Fruit fly (Drosophila melanogaster): ENCODE data around the gene Spg7.
A peak's percentile ranks its signal among the peaks of the same experiment; 100 is the strongest.

Gene Spg7

DNA sequence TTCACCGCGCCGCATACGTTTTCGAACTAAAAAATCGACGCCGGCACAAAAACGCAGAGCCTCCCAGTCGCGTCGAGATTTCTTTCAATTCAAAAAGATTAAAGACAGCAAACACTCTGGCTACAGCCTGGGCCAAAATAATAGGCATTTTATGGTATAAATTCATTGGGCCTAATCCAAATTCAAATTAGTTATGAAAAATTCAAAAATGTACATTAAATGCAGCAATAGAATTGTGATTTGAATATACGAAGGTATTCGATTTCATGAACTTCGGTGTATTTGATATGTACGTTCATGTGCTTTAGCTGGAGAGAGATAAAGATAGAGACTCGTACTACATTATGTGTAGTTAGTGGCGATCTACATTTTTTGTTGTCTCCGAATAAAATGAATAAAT lies 46.0 kb upstream of the Spg7 start, which contains the start of gene Syx4 (continued):
- TF ChIP-seq Taf1 (GFP tag; IDR thresholded peaks at IDR 0.05) (peak; percentile 83), MESR4 (GFP tag; optimal IDR thresholded peaks at IDR 0.05) (peak; percentile 27), Rx (GFP tag; IDR thresholded peaks at IDR 0.05) (peak; percentile 81), CG1603 (tag; optimal IDR thresholded peaks at IDR 0.05) (peak; percentile 94), kay (GFP tag; optimal IDR thresholded peaks at IDR 0.05) (peak; percentile 73), chm (GFP tag; IDR thresholded peaks at IDR 0.05) (peak; percentile 92), CG11504 (tag; optimal IDR thresholded peaks at IDR 0.05) (peak; percentile 92), ash1 (GFP tag; optimal IDR thresholded peaks at IDR 0.05) (peak; percentile 67), NfI (GFP tag; optimal IDR thresholded peaks at IDR 0.05) (peak; percentile 88), Blimp-1 (GFP tag; optimal IDR thresholded peaks at IDR 0.05) (peak; percentile 84), CG12942 (GFP tag; optimal IDR thresholded peaks at IDR 0.05) (peak; percentile 80), mam (GFP tag; optimal IDR thresholded peaks at IDR 0.05) (peak; percentile 92), CG10209 (GFP tag; optimal IDR thresholded peaks at IDR 0.05) (peak; percentile 90), CG34422 (GFP tag; IDR thresholded peaks at IDR 0.05) (peak; percentile 89), wek (GFP tag; optimal IDR thresholded peaks at IDR 0.05) (peak; percentile 73), HmgZ (tag; optimal IDR thresholded peaks at IDR 0.05) (peak; percentile 90), hbn (GFP tag; IDR thresholded peaks at IDR 0.05; ENCODE audit: partially characterized antibody) (no peak), Dek (tag; optimal IDR thresholded peaks at IDR 0.05) (peak; percentile 92), br (optimal IDR thresholded peaks at IDR 0.05) (no peak), Nf-YA (GFP tag; IDR thresholded peaks at IDR 0.05) (peak; percentile 77), CG5180 (GFP tag; optimal IDR thresholded peaks at IDR 0.05) (peak; percentile 76), mirr (GFP tag; optimal IDR thresholded peaks at IDR 0.05) (peak; percentile 64), CG30431 (GFP tag; optimal IDR thresholded peaks at IDR 0.05) (peak; percentile 61), CG1832 (GFP tag; optimal IDR thresholded peaks at IDR 0.05) (no peak), B-H1 (GFP tag; IDR thresholded peaks at IDR 0.05) (peak; percentile 82), pnt (GFP tag; optimal IDR thresholded peaks at IDR 0.05) (peak; percentile 71), CG32772 (GFP tag; IDR thresholded peaks at IDR 0.05) (peak; percentile 81), CG10267 (tag; optimal IDR thresholded peaks at IDR 0.05) (peak; percentile 78), CG7372 (GFP tag; IDR thresholded peaks at IDR 0.05) (peak; percentile 83), CG2875 (GFP tag; optimal IDR thresholded peaks at IDR 0.05) (peak; percentile 79), dm (GFP tag; optimal IDR thresholded peaks at IDR 0.05) (peak; percentile 73), CG6689 (GFP tag; IDR thresholded peaks at IDR 0.05) (peak; percentile 90), gce (GFP tag; IDR thresholded peaks at IDR 0.05) (peak; percentile 88), Bgb (GFP tag; IDR thresholded peaks at IDR 0.05; ENCODE audit: partially characterized antibody) (no peak), sim (GFP tag; IDR thresholded peaks at IDR 0.05) (peak; percentile 80), z (GFP tag; IDR thresholded peaks at IDR 0.05) (no peak), ewg (GFP tag; optimal IDR thresholded peaks at IDR 0.05) (peak; percentile 71), mld (GFP tag; IDR thresholded peaks at IDR 0.05; ENCODE audit: partially characterized antibody) (no peak), twi (tag; optimal IDR thresholded peaks at IDR 0.05) (peak; percentile 50), CG15011 (GFP tag; optimal IDR thresholded peaks at IDR 0.05) (peak; percentile 87), CG6854 (GFP tag; optimal IDR thresholded peaks at IDR 0.05) (peak; percentile 91), dmrt11E (tag; optimal IDR thresholded peaks at IDR 0.05) (peak; percentile 39), klu (GFP tag; IDR thresholded peaks at IDR 0.05) (peak; percentile 56; the same call in 1 of the 2 replicates), Usf (GFP tag; optimal IDR thresholded peaks at IDR 0.05) (peak; percentile 71), CG13287 (GFP tag; IDR thresholded peaks at IDR 0.05; ENCODE audit: partially characterized antibody) (no peak), Asciz (GFP tag; optimal IDR thresholded peaks at IDR 0.05) (peak; percentile 90), PHDP (tag; optimal IDR thresholded peaks at IDR 0.05) (peak; percentile 95), CG10543 (GFP tag; optimal IDR thresholded peaks at IDR 0.05) (peak; percentile 39), gsb (GFP tag; IDR thresholded peaks at IDR 0.05) (peak; percentile 87), CG17568 (GFP tag; optimal IDR thresholded peaks at IDR 0.05) (peak; percentile 81), CG9215 (GFP tag; IDR thresholded peaks at IDR 0.05) (peak; percentile 69)

All from whole organism, embryonic.